Worm (Caenorhabditis elegans) whole organism, L4 larva: ENCODE measurements around the gene M05D6.3.

Source experiments
- D1046.2 ChIP-seq: fragments of 200-800 bp; sonication (Bioruptor generic); IDR thresholded peaks from 2 replicates; pipeline ENCODE4 v1.3.6; 2022; ENCODE audit warnings: missing genetic modification characterization, missing compliant biosample characterization
- Y5F2A.4 ChIP-seq: fragments of 200-800 bp; sonication (Bioruptor generic); optimal IDR thresholded peaks from 2 replicates; lab custom pipeline; 2018; ENCODE audit warnings: mild to moderate bottlenecking, missing genetic modification characterization, missing compliant biosample characterization
- aha-1 ChIP-seq: fragments of 150-350 bp; peaks from one replicate; lab custom pipeline; 2014; ENCODE audit warnings: missing biosample characterization, missing genetic modification characterization
- ceh-32 ChIP-seq: sonication (generic microtip); optimal IDR thresholded peaks from 2 replicates; lab custom pipeline; 2016; ENCODE audit warnings: mild to moderate bottlenecking, missing genetic modification characterization, missing compliant biosample characterization; ENCODE audit not compliant: poor library complexity
- ceh-82 ChIP-seq: sonication (generic microtip); optimal IDR thresholded peaks from 2 replicates; lab custom pipeline; 2017; ENCODE audit warnings: missing biosample characterization, missing genetic modification characterization
- daf-16 ChIP-seq, 3 experiments: sonication (generic microtip); optimal IDR thresholded peaks; 2 replicates each; lab custom pipeline; 2016 to 2017; ENCODE audit warnings: missing genetic modification characterization in 3 of 3, missing genetic modification reagents in 3 of 3, mild to moderate bottlenecking in 2 of 3, missing compliant biosample characterization in 2 of 3, missing biosample characterization in 1 of 3, moderate library complexity in 1 of 3
- daf-8 ChIP-seq: fragments of 200-800 bp; sonication (Bioruptor generic); IDR thresholded peaks from 2 replicates; pipeline ENCODE4 v1.3.6; 2022; ENCODE audit warnings: missing genetic modification characterization, missing compliant biosample characterization
- dmd-6 ChIP-seq: fragments of 200-800 bp; sonication (Bioruptor generic); IDR thresholded peaks from 2 replicates; pipeline ENCODE4 v1.3.6; 2022; ENCODE audit warnings: missing genetic modification reagents, missing genetic modification characterization, missing compliant biosample characterization
- dmd-8 ChIP-seq: fragments of 200-800 bp; sonication (Bioruptor generic); IDR thresholded peaks from 2 replicates; pipeline ENCODE4 v1.3.6; 2022; ENCODE audit warnings: missing genetic modification characterization, missing compliant biosample characterization
- dve-1 ChIP-seq: sonication (generic microtip); optimal IDR thresholded peaks from 2 replicates; lab custom pipeline; 2017; ENCODE audit warnings: antibody characterized with exemption, mild to moderate bottlenecking, missing genetic modification characterization, missing compliant biosample characterization; ENCODE audit not compliant: insufficient read depth
- fos-1 ChIP-seq: fragments of 150-350 bp; optimal IDR thresholded peaks from 2 replicates; lab custom pipeline; 2014; ENCODE audit warnings: missing biosample characterization, missing genetic modification characterization
- hif-1 ChIP-seq, 2 experiments: sonication (generic microtip); optimal IDR thresholded peaks; 2 replicates each; lab custom pipeline; 2016 to 2017; ENCODE audit warnings: missing compliant biosample characterization in 2 of 2, missing genetic modification characterization in 2 of 2, missing genetic modification reagents in 2 of 2, missing genotype in 2 of 2, mild to moderate bottlenecking in 1 of 2
- hlh-11 ChIP-seq: fragments of 200-800 bp; sonication (Bioruptor generic); optimal IDR thresholded peaks from 2 replicates; lab custom pipeline; 2018; ENCODE audit warnings: mild to moderate bottlenecking, missing genetic modification characterization, missing compliant biosample characterization
- hlh-30 ChIP-seq: sonication (generic microtip); optimal IDR thresholded peaks from 2 replicates; lab custom pipeline; 2017; ENCODE audit warnings: antibody characterized with exemption, mild to moderate bottlenecking, missing genetic modification characterization, missing compliant biosample characterization; ENCODE audit not compliant: insufficient read depth
- hmg-1.1 ChIP-seq: fragments of 200-800 bp; sonication (Bioruptor generic); IDR thresholded peaks from 2 replicates; pipeline ENCODE4 v1.3.6; 2022; ENCODE audit warnings: missing genetic modification reagents, missing genetic modification characterization, missing compliant biosample characterization
- lin-13 ChIP-seq: fragments of 150-350 bp; optimal IDR thresholded peaks from 2 replicates; lab custom pipeline; 2014; ENCODE audit warnings: missing biosample characterization, missing genetic modification reagents, missing genetic modification characterization
- lin-38 ChIP-seq: fragments of 200-800 bp; sonication (Bioruptor generic); IDR thresholded peaks from 2 replicates; pipeline ENCODE4 v1.3.6; 2022; ENCODE audit warnings: missing genetic modification reagents, missing genetic modification characterization, missing compliant biosample characterization
- lin-39 ChIP-seq: fragments of 150-350 bp; optimal IDR thresholded peaks from 2 replicates; lab custom pipeline; 2014; ENCODE audit warnings: missing biosample characterization, missing genetic modification reagents, missing genetic modification characterization
- lir-3 ChIP-seq: sonication (generic microtip); optimal IDR thresholded peaks from 2 replicates; lab custom pipeline; 2016; ENCODE audit warnings: mild to moderate bottlenecking, missing genetic modification characterization, missing compliant biosample characterization
- lsy-2 ChIP-seq, 2 experiments: fragments of 150-350 bp in 1 of 2; sonication (generic microtip) in 1 of 2; optimal IDR thresholded peaks; 2 replicates each; lab custom pipeline; 2014 to 2017; ENCODE audit warnings: missing biosample characterization in 2 of 2, missing genetic modification characterization in 2 of 2
- mdl-1 ChIP-seq, 2 experiments: fragments of 150-350 bp in 1 of 2; sonication (generic microtip) in 1 of 2; optimal IDR thresholded peaks; 2 replicates each; lab custom pipeline; 2014 to 2017; ENCODE audit warnings: missing biosample characterization in 2 of 2, missing genetic modification characterization in 2 of 2
- mep-1 ChIP-seq: fragments of 150-350 bp; sonication (generic microtip); optimal IDR thresholded peaks from 3 replicates; lab custom pipeline; 2014; ENCODE audit warnings: missing biosample characterization, missing genetic modification characterization
- mes-2 ChIP-seq: sonication (generic microtip); optimal IDR thresholded peaks from 2 replicates; lab custom pipeline; 2016; ENCODE audit warnings: missing genotype, mild to moderate bottlenecking, missing genetic modification characterization, missing compliant biosample characterization; ENCODE audit not compliant: poor library complexity, severe bottlenecking
- mxl-3 ChIP-seq: fragments of 200-800 bp; sonication (Bioruptor generic); optimal IDR thresholded peaks from 2 replicates; lab custom pipeline; 2018; ENCODE audit warnings: mild to moderate bottlenecking, missing genetic modification characterization, missing compliant biosample characterization
- nhr-102 ChIP-seq: sonication (generic microtip); optimal IDR thresholded peaks from 2 replicates; lab custom pipeline; 2016; ENCODE audit warnings: mild to moderate bottlenecking, missing genetic modification characterization, moderate library complexity, missing compliant biosample characterization
- nhr-237 ChIP-seq: sonication (generic microtip); optimal IDR thresholded peaks from 2 replicates; lab custom pipeline; 2017; ENCODE audit warnings: missing biosample characterization, missing genetic modification characterization
- nhr-25 ChIP-seq: sonication (generic microtip); optimal IDR thresholded peaks from 2 replicates; lab custom pipeline; 2017; ENCODE audit warnings: missing genetic modification characterization, mild to moderate bottlenecking, missing compliant biosample characterization, antibody characterized with exemption, moderate library complexity, borderline replicate concordance; ENCODE audit not compliant: insufficient read depth
- nhr-28 ChIP-seq: fragments of 150-350 bp; optimal IDR thresholded peaks from 2 replicates; lab custom pipeline; 2014; ENCODE audit warnings: missing biosample characterization, missing genetic modification characterization
- nhr-48 ChIP-seq: sonication (generic microtip); optimal IDR thresholded peaks from 2 replicates; lab custom pipeline; 2016; ENCODE audit warnings: mild to moderate bottlenecking, missing genetic modification characterization, missing compliant biosample characterization
- nhr-77 ChIP-seq: fragments of 150-350 bp; optimal IDR thresholded peaks from 2 replicates; lab custom pipeline; 2014; ENCODE audit warnings: missing biosample characterization, missing genetic modification characterization
- pha-4 ChIP-seq, 2 experiments: fragments of 150-350 bp in 1 of 2; fragments of 200-800 bp in 1 of 2; sonication (Bioruptor generic) in 1 of 2; IDR thresholded peaks in 1 of 2; optimal IDR thresholded peaks in 1 of 2; 2 replicates each; pipeline versions ENCODE4 v1.3.6 to Lab custom; 2014 to 2022; ENCODE audit warnings: missing genetic modification characterization in 2 of 2, missing genetic modification reagents in 2 of 2, missing biosample characterization in 1 of 2, missing compliant biosample characterization in 1 of 2
- php-3 ChIP-seq: fragments of 200-800 bp; sonication (Bioruptor generic); IDR thresholded peaks from 2 replicates; pipeline ENCODE4 v1.3.6; 2022; ENCODE audit warnings: missing genetic modification reagents, missing genetic modification characterization, missing compliant biosample characterization
- pqm-1 ChIP-seq: sonication (generic microtip); optimal IDR thresholded peaks from 2 replicates; lab custom pipeline; 2017; ENCODE audit warnings: missing biosample characterization, missing genetic modification characterization
- rbr-2 ChIP-seq: sonication (generic microtip); optimal IDR thresholded peaks from 2 replicates; lab custom pipeline; 2016; ENCODE audit warnings: missing genotype, missing genetic modification characterization, missing compliant biosample characterization
- saeg-2 ChIP-seq: fragments of 200-800 bp; sonication (Bioruptor generic); IDR thresholded peaks from 2 replicates; pipeline ENCODE4 v1.3.6; 2022; ENCODE audit warnings: missing genetic modification reagents, missing genetic modification characterization, missing compliant biosample characterization
- sdz-12 ChIP-seq: fragments of 200-800 bp; sonication (Bioruptor generic); optimal IDR thresholded peaks from 2 replicates; lab custom pipeline; 2018; ENCODE audit warnings: mild to moderate bottlenecking, missing genetic modification characterization, missing compliant biosample characterization
- skn-1 ChIP-seq: fragments of 150-350 bp; optimal IDR thresholded peaks from 2 replicates; lab custom pipeline; 2014; ENCODE audit warnings: missing biosample characterization, missing genetic modification characterization
- spr-3 ChIP-seq: fragments of 200-800 bp; sonication (Bioruptor generic); optimal IDR thresholded peaks from 2 replicates; lab custom pipeline; 2018; ENCODE audit warnings: mild to moderate bottlenecking, missing genetic modification characterization, missing compliant biosample characterization
- unc-39 ChIP-seq: sonication (generic microtip); optimal IDR thresholded peaks from 2 replicates; lab custom pipeline; 2017; ENCODE audit warnings: missing biosample characterization, missing genetic modification characterization
- zip-11 ChIP-seq: fragments of 200-800 bp; sonication (Bioruptor generic); IDR thresholded peaks from 2 replicates; pipeline ENCODE4 v1.3.6; 2022; ENCODE audit warnings: missing genetic modification characterization, missing compliant biosample characterization

M05D6.3 gene

ce11 chrII:8483793-8484186 lies 8.2 kb downstream of the M05D6.3 start, which contains the start of gene taap-1 (continued):
- no peak for TF ChIP-seq saeg-2
- TF ChIP-seq D1046.2 (GFP tag; lab: Robert Waterston, UW): no peak
- no peak for TF ChIP-seq ceh-82 (tag; lab: Kevin White, UChicago)
- no peak for TF ChIP-seq dmd-8 (GFP tag; lab: Robert Waterston, UW)
- TF ChIP-seq dmd-6 (GFP tag; lab: Robert Waterston, UW): peak; percentile 80
- peak; percentile 94 to 100 for TF ChIP-seq hif-1 (tag; optimal IDR thresholded peaks at IDR 0.05; lab: Kevin White, UChicago)
- TF ChIP-seq mes-2 (tag; lab: Kevin White, UChicago): peak; percentile 15
- no peak for TF ChIP-seq daf-8 (GFP tag; lab: Robert Waterston, UW)
- no peak for TF ChIP-seq spr-3 (GFP tag; lab: Kevin White, UChicago)
- TF ChIP-seq sdz-12: no peak
- TF ChIP-seq nhr-48: peak; percentile 51
- TF ChIP-seq nhr-77 (tag; lab: Kevin White, UChicago): no peak
- TF ChIP-seq rbr-2: no peak
- TF ChIP-seq hlh-30: peak; percentile 10
- TF ChIP-seq mdl-1 (tag; optimal IDR thresholded peaks at IDR 0.05; lab: Kevin White, UChicago): peak in 1 of 2 experiments; percentile 44

- no peak for TF ChIP-seq lin-38 (GFP tag; lab: Robert Waterston, UW)
- TF ChIP-seq dve-1: peak; percentile 94
- TF ChIP-seq daf-16 (GFP tag; optimal IDR thresholded peaks at IDR 0.05; lab: Kevin White, UChicago): peak in 1 of 2 experiments; percentile 77
- TF ChIP-seq daf-16 (tag; optimal IDR thresholded peaks at IDR 0.05; lab: Kevin White, UChicago): peak; percentile 98
- peak; percentile 85 for TF ChIP-seq dmd-6 (GFP tag; lab: Robert Waterston, UW)
- peak; percentile 100 for TF ChIP-seq nhr-28
- TF ChIP-seq saeg-2: no peak
- TF ChIP-seq pqm-1 (tag; lab: Kevin White, UChicago): peak; percentile 56
- TF ChIP-seq nhr-102 (tag; lab: Kevin White, UChicago): peak; percentile 18
- peak; percentile 80 for TF ChIP-seq aha-1 (tag; lab: Kevin White, UChicago)
- TF ChIP-seq fos-1: no peak
- peak; percentile 54 for TF ChIP-seq hlh-30
- peak; percentile 73 for TF ChIP-seq nhr-48
- no peak for TF ChIP-seq lir-3 (tag; lab: Kevin White, UChicago)
- peak; percentile 58 for TF ChIP-seq mep-1 (tag; lab: Kevin White, UChicago)
- TF ChIP-seq Y5F2A.4 (GFP tag; lab: Kevin White, UChicago): no peak
- TF ChIP-seq skn-1 (tag; lab: Kevin White, UChicago): no peak
- TF ChIP-seq nhr-77 (tag; lab: Kevin White, UChicago): peak; percentile 73
- TF ChIP-seq hmg-1.1 (GFP tag; lab: Robert Waterston, UW): no peak
- TF ChIP-seq lsy-2 (tag; optimal IDR thresholded peaks at IDR 0.05; lab: Kevin White, UChicago): peak in 1 of 2 experiments; percentile 51
- TF ChIP-seq hif-1 (tag; optimal IDR thresholded peaks at IDR 0.05; lab: Kevin White, UChicago): peak in 1 of 2 experiments; percentile 86
- peak; percentile 30 for TF ChIP-seq mes-2 (tag; lab: Kevin White, UChicago)
- TF ChIP-seq sdz-12: no peak
- peak; percentile 63; the same call in 1 of the 2 replicates for TF ChIP-seq php-3 (GFP tag; lab: Robert Waterston, UW)
- TF ChIP-seq lin-39 (tag; lab: Kevin White, UChicago): no peak
- TF ChIP-seq nhr-25 (tag; lab: Kevin White, UChicago): peak; percentile 16
- peak; percentile 87 for TF ChIP-seq hlh-11 (tag; lab: Kevin White, UChicago)
- TF ChIP-seq zip-11 (GFP tag; lab: Robert Waterston, UW): no peak
- peak; percentile 41 for TF ChIP-seq lin-13
- peak; percentile 19 for TF ChIP-seq mxl-3
- no peak for TF ChIP-seq nhr-237 (tag; lab: Kevin White, UChicago)
- TF ChIP-seq unc-39 (tag; lab: Kevin White, UChicago): no peak
- no peak for TF ChIP-seq ceh-32 (tag; lab: Kevin White, UChicago)
- 0 out of 2 replicates have a peak, but pooled peaks have one; percentile 42 for TF ChIP-seq pha-4 (GFP tag; IDR thresholded peaks at IDR 0.05; lab: Robert Waterston, UW)
- no peak for TF ChIP-seq pha-4 (tag; optimal IDR thresholded peaks at IDR 0.05; lab: Kevin White, UChicago)
- TF ChIP-seq spr-3 (GFP tag; lab: Kevin White, UChicago): no peak
- TF ChIP-seq, all 104 proteins: peak for 20
Measured at ce11 chrII:8484546-8484945, 9.0 kb downstream of the M05D6.3 start.
